Worm (Caenorhabditis elegans): Measurements from ENCODE around the gene Y57G7A.11.
A peak's percentile ranks its signal among the peaks of the same experiment; 100 is the strongest.

Gene Y57G7A.11

ce11 chrII:1246855-1247259 lies 29.8 kb downstream of the Y57G7A.11 start (continued):
- no peak for TF ChIP-seq nhr-120 (GFP tag; IDR thresholded peaks at IDR 0.05)
- TF ChIP-seq Y95B8A.8 (GFP tag; IDR thresholded peaks at IDR 0.05) = no peak
- TF ChIP-seq let-526 (GFP tag; IDR thresholded peaks at IDR 0.05) = 0 out of 2 replicates have a peak, but pooled peaks have one; percentile 19
- TF ChIP-seq zfh-2 (GFP tag; conservative IDR thresholded peaks at IDR 0.05) = peak; percentile 98
- 0 out of 2 replicates have a peak, but pooled peaks have one; percentile 15 for TF ChIP-seq ztf-25 (GFP tag; IDR thresholded peaks at IDR 0.05)
- TF ChIP-seq lag-1 (GFP tag; IDR thresholded peaks at IDR 0.05) = no peak
- 0 out of 2 replicates have a peak, but pooled peaks have one; percentile 24 for TF ChIP-seq lir-1 (GFP tag; conservative IDR thresholded peaks at IDR 0.05)
- no peak for TF ChIP-seq madf-8 (GFP tag; conservative IDR thresholded peaks at IDR 0.05)
- no peak for TF ChIP-seq gei-17 (GFP tag; optimal IDR thresholded peaks at IDR 0.05)
- TF ChIP-seq rcor-1 (GFP tag; IDR thresholded peaks at IDR 0.05) = no peak
- TF ChIP-seq chd-7 (tag; optimal IDR thresholded peaks at IDR 0.05) = peak; percentile 72
- peak; percentile 60; the same call in 1 of the 2 replicates for TF ChIP-seq madf-6 (GFP tag; IDR thresholded peaks at IDR 0.05)
- TF ChIP-seq C17E4.6 (GFP tag; IDR thresholded peaks at IDR 0.05) = no peak
- TF ChIP-seq atf-7 (tag; optimal IDR thresholded peaks at IDR 0.05) = peak; percentile 16
- no peak for TF ChIP-seq nfya-2 (GFP tag; IDR thresholded peaks at IDR 0.05)
- TF ChIP-seq sea-2 (GFP tag; IDR thresholded peaks at IDR 0.05) = 0 out of 2 replicates have a peak, but pooled peaks have one; percentile 46
- no peak for TF ChIP-seq lin-54 (GFP tag; optimal IDR thresholded peaks at IDR 0.05)
- no peak for TF ChIP-seq somi-1 (GFP tag; optimal IDR thresholded peaks at IDR 0.05)
- peak; percentile 43; the same call in 1 of the 2 replicates for TF ChIP-seq nfyb-1 (GFP tag; IDR thresholded peaks at IDR 0.05)
- TF ChIP-seq efl-1 (GFP tag; optimal IDR thresholded peaks at IDR 0.05) = peak; percentile 41
- TF ChIP-seq let-607 (tag; optimal IDR thresholded peaks at IDR 0.05) = peak in 1 of 2 experiments; percentile 28
- no peak for TF ChIP-seq nhr-179 (tag; optimal IDR thresholded peaks at IDR 0.05)
- peak; percentile 8 for TF ChIP-seq ets-4 (GFP tag; optimal IDR thresholded peaks at IDR 0.05)
- TF ChIP-seq dpl-1 (GFP tag; optimal IDR thresholded peaks at IDR 0.05) = no peak
- peak; percentile 83; the same call in 1 of the 2 replicates for TF ChIP-seq B0336.3 (GFP tag; IDR thresholded peaks at IDR 0.05)
- TF ChIP-seq unc-62 (GFP tag; optimal IDR thresholded peaks at IDR 0.05) = no peak
- no peak for TF ChIP-seq snpc-4 (GFP tag; optimal IDR thresholded peaks at IDR 0.05)
- peak in 2 of 4 experiments; percentile 26 to 32 for TF ChIP-seq snpc-4 (tag; optimal IDR thresholded peaks at IDR 0.05)
- TF ChIP-seq pha-4 (tag; optimal IDR thresholded peaks at IDR 0.05) = no peak
- no peak for TF ChIP-seq B0019.2 (GFP tag; conservative IDR thresholded peaks at IDR 0.05)
- no peak for TF ChIP-seq ama-1 (optimal IDR thresholded peaks at IDR 0.05)
- TF ChIP-seq ama-1 (GFP tag; optimal IDR thresholded peaks at IDR 0.05) = no peak
- TF ChIP-seq madf-3 (GFP tag; IDR thresholded peaks at IDR 0.05) = no peak
- peak; percentile 7 for TF ChIP-seq repo-1 (tag; optimal IDR thresholded peaks at IDR 0.05)
- TF ChIP-seq cebp-2 (GFP tag; IDR thresholded peaks at IDR 0.05) = no peak
- TF ChIP-seq F37B4.10 (GFP tag; IDR thresholded peaks at IDR 0.05) = no peak
- no peak for TF ChIP-seq rpc-1 (optimal IDR thresholded peaks at IDR 0.05)
- no peak for TF ChIP-seq rpc-1 (tag; optimal IDR thresholded peaks at IDR 0.05)
- peak; percentile 62 for TF ChIP-seq C06A6.2 (GFP tag; conservative IDR thresholded peaks at IDR 0.05)

ce11 chrII:1245783-1246182 lies 30.9 kb downstream of the Y57G7A.11 start:
- TF ChIP-seq ztf-6 (GFP tag; IDR thresholded peaks at IDR 0.05) (no peak), bed-2 (GFP tag; IDR thresholded peaks at IDR 0.05) (no peak), F55B11.4 (tag; optimal IDR thresholded peaks at IDR 0.05; ENCODE audit: borderline replicate concordance, insufficient read depth) (no peak), nhr-27 (tag; optimal IDR thresholded peaks at IDR 0.05) (no peak), ztf-26 (tag; optimal IDR thresholded peaks at IDR 0.05) (no peak), lsy-27 (tag; optimal IDR thresholded peaks at IDR 0.05; ENCODE audit: borderline replicate concordance, insufficient read depth) (no peak), mxl-1 (tag; optimal IDR thresholded peaks at IDR 0.05) (no peak), ceh-91 (GFP tag; IDR thresholded peaks at IDR 0.05) (no peak), hlh-12 (tag; optimal IDR thresholded peaks at IDR 0.05) (no peak), unc-130 (GFP tag; optimal IDR thresholded peaks at IDR 0.05) (no peak), C17E4.6 (GFP tag; IDR thresholded peaks at IDR 0.05) (no peak), ztf-18 (tag; optimal IDR thresholded peaks at IDR 0.05) (no peak), K12H6.12 (tag; optimal IDR thresholded peaks at IDR 0.05) (no peak), akir-1 (GFP tag; optimal IDR thresholded peaks at IDR 0.05) (no peak), egl-44 (GFP tag; IDR thresholded peaks at IDR 0.05) (no peak), atf-7 (tag; optimal IDR thresholded peaks at IDR 0.05) (no peak)

Measured in whole organism, young adult.